Worm (Caenorhabditis elegans): ENCODE data around the gene T08D2.8.
"Not testable (repeated sequence)": the region's sequence is repeated elsewhere in the genome, so short reads cannot be mapped to it uniquely, and the experiment has no call there.

- TF ChIP-seq ztf-23 (GFP tag; IDR thresholded peaks at IDR 0.05); med-1 (GFP tag; optimal IDR thresholded peaks at IDR 0.05; ENCODE audit: insufficient read depth); ref-1 (GFP tag; conservative IDR thresholded peaks at IDR 0.05); klf-2 (GFP tag; conservative IDR thresholded peaks at IDR 0.05); T22C8.4 (GFP tag; IDR thresholded peaks at IDR 0.05); cog-1 (tag; optimal IDR thresholded peaks at IDR 0.05): not testable (repeated sequence)
These were observed 22.9 kb downstream of the T08D2.8 start, which contains the start of gene set-28 for ce11 chrX:215488-215887.
